Worm (Caenorhabditis elegans) whole organism, mixed stage, embryonic: Measurements from ENCODE around the gene spsb-1.

Experiments
- M03D4.4 ChIP-seq: sonication (generic microtip); optimal IDR thresholded peaks from 2 replicates; lab custom pipeline; 2017; ENCODE audit warnings: mild to moderate bottlenecking, missing genetic modification characterization, missing compliant biosample characterization
- bed-3 ChIP-seq: fragments of 200-800 bp; sonication (Bioruptor generic); optimal IDR thresholded peaks from 3 replicates; lab custom pipeline; 2018; ENCODE audit warnings: mild to moderate bottlenecking, missing genetic modification characterization, moderate library complexity, missing compliant biosample characterization
- blmp-1 ChIP-seq: fragments of 150-350 bp; optimal IDR thresholded peaks from 2 replicates; lab custom pipeline; 2014; ENCODE audit warnings: missing biosample characterization, missing genetic modification characterization
- ceh-39 ChIP-seq: fragments of 150-350 bp; optimal IDR thresholded peaks from 2 replicates; lab custom pipeline; 2014; ENCODE audit warnings: missing biosample characterization, missing genetic modification characterization
- ceh-43 ChIP-seq: fragments of 200-800 bp; sonication (Bioruptor generic); optimal IDR thresholded peaks from 2 replicates; lab custom pipeline; 2018; ENCODE audit warnings: mild to moderate bottlenecking, missing genetic modification characterization, moderate library complexity, missing compliant biosample characterization
- ceh-83 ChIP-seq: fragments of 200-800 bp; sonication (Bioruptor generic); optimal IDR thresholded peaks from 2 replicates; lab custom pipeline; 2018; ENCODE audit warnings: mild to moderate bottlenecking, missing genetic modification characterization, missing compliant biosample characterization
- ces-1 ChIP-seq: fragments of 150-350 bp; optimal IDR thresholded peaks from 2 replicates; lab custom pipeline; 2014; ENCODE audit warnings: missing biosample characterization, missing genetic modification reagents, missing genetic modification characterization
- cnd-1 ChIP-seq: fragments of 200-800 bp; sonication (Bioruptor generic); optimal IDR thresholded peaks from 2 replicates; lab custom pipeline; 2018; ENCODE audit warnings: mild to moderate bottlenecking, missing genetic modification characterization, missing compliant biosample characterization
- drap-1 ChIP-seq: fragments of 200-800 bp; sonication (Bioruptor generic); optimal IDR thresholded peaks from 3 replicates; lab custom pipeline; 2018; ENCODE audit warnings: mild to moderate bottlenecking, missing genetic modification characterization, missing compliant biosample characterization
- elt-1 ChIP-seq: sonication (generic microtip); optimal IDR thresholded peaks from 2 replicates; lab custom pipeline; 2017; ENCODE audit warnings: missing genetic modification characterization, mild to moderate bottlenecking, missing compliant biosample characterization, antibody characterized with exemption, moderate library complexity, borderline replicate concordance; ENCODE audit not compliant: insufficient read depth
- elt-3 ChIP-seq: fragments of 150-350 bp; optimal IDR thresholded peaks from 2 replicates; lab custom pipeline; 2014; ENCODE audit warnings: missing biosample characterization, missing genetic modification characterization
- flh-1 ChIP-seq: fragments of 200-800 bp; sonication (Bioruptor generic); optimal IDR thresholded peaks from 2 replicates; lab custom pipeline; 2018; ENCODE audit warnings: mild to moderate bottlenecking, missing genetic modification characterization, moderate library complexity, missing compliant biosample characterization
- ham-2 ChIP-seq: fragments of 200-800 bp; sonication (Bioruptor generic); optimal IDR thresholded peaks from 2 replicates; lab custom pipeline; 2018; ENCODE audit warnings: mild to moderate bottlenecking, missing genetic modification characterization, missing compliant biosample characterization
- hlh-1 ChIP-seq: fragments of 150-350 bp; optimal IDR thresholded peaks from 2 replicates; lab custom pipeline; 2014; ENCODE audit warnings: missing biosample characterization, missing genetic modification reagents, missing genetic modification characterization
- lin-13 ChIP-seq: fragments of 150-350 bp; optimal IDR thresholded peaks from 2 replicates; lab custom pipeline; 2014; ENCODE audit warnings: missing biosample characterization, missing genetic modification characterization
- lin-32 ChIP-seq: fragments of 200-800 bp; sonication (Bioruptor generic); optimal IDR thresholded peaks from 2 replicates; lab custom pipeline; 2018; ENCODE audit warnings: mild to moderate bottlenecking, missing genetic modification characterization, missing compliant biosample characterization
- lsy-2 ChIP-seq: fragments of 150-350 bp; optimal IDR thresholded peaks from 2 replicates; lab custom pipeline; 2014; ENCODE audit warnings: missing biosample characterization, missing genetic modification characterization
- mab-5 ChIP-seq: fragments of 150-350 bp; optimal IDR thresholded peaks from 2 replicates; lab custom pipeline; 2014; ENCODE audit warnings: missing biosample characterization, missing genetic modification characterization
- mep-1 ChIP-seq: fragments of 150-350 bp; optimal IDR thresholded peaks from 2 replicates; lab custom pipeline; 2017; ENCODE audit warnings: missing biosample characterization, missing genetic modification reagents, missing genetic modification characterization, inconsistent platforms
- mls-2 ChIP-seq: sonication (generic microtip); optimal IDR thresholded peaks from 2 replicates; lab custom pipeline; 2016; ENCODE audit warnings: mild to moderate bottlenecking, missing genetic modification characterization, moderate library complexity, missing compliant biosample characterization
- nhr-12 ChIP-seq: fragments of 150-350 bp; optimal IDR thresholded peaks from 2 replicates; lab custom pipeline; 2014; ENCODE audit warnings: missing biosample characterization, missing genetic modification characterization
- nhr-2 ChIP-seq: fragments of 150-350 bp; optimal IDR thresholded peaks from 2 replicates; lab custom pipeline; 2014; ENCODE audit warnings: missing biosample characterization, missing genetic modification characterization
- nhr-237 ChIP-seq: fragments of 150-350 bp; optimal IDR thresholded peaks from 2 replicates; lab custom pipeline; 2014; ENCODE audit warnings: missing biosample characterization, missing genetic modification characterization
- nhr-28 ChIP-seq: fragments of 150-350 bp; optimal IDR thresholded peaks from 2 replicates; lab custom pipeline; 2014; ENCODE audit warnings: missing biosample characterization, missing genetic modification characterization
- nhr-76 ChIP-seq: sonication (generic microtip); optimal IDR thresholded peaks from 2 replicates; lab custom pipeline; 2017; ENCODE audit warnings: missing biosample characterization, missing genetic modification characterization
- pha-4 ChIP-seq: fragments of 150-350 bp; optimal IDR thresholded peaks from 2 replicates; lab custom pipeline; 2018; ENCODE audit warnings: missing biosample characterization, missing genetic modification reagents, missing genetic modification characterization
- sem-2 ChIP-seq: fragments of 200-800 bp; sonication (Bioruptor generic); optimal IDR thresholded peaks from 2 replicates; lab custom pipeline; 2018; ENCODE audit warnings: mild to moderate bottlenecking, missing genetic modification characterization, missing compliant biosample characterization
- snpc-4 ChIP-seq: fragments of 150-350 bp; optimal IDR thresholded peaks from 2 replicates; lab custom pipeline; 2014; ENCODE audit warnings: missing biosample characterization, missing genetic modification characterization
- sptf-1 ChIP-seq: sonication (generic microtip); optimal IDR thresholded peaks from 2 replicates; lab custom pipeline; 2017; ENCODE audit warnings: mild to moderate bottlenecking, missing genetic modification characterization, moderate library complexity, missing compliant biosample characterization
- tbx-8 ChIP-seq: fragments of 200-800 bp; sonication (Bioruptor generic); optimal IDR thresholded peaks from 2 replicates; lab custom pipeline; 2018; ENCODE audit warnings: mild to moderate bottlenecking, missing genetic modification characterization, moderate library complexity, missing compliant biosample characterization
- unc-120 ChIP-seq: sonication (generic microtip); optimal IDR thresholded peaks from 2 replicates; lab custom pipeline; 2017; ENCODE audit warnings: missing genetic modification characterization, missing compliant biosample characterization; ENCODE audit not compliant: poor library complexity, severe bottlenecking
- unc-39 ChIP-seq: fragments of 150-350 bp; optimal IDR thresholded peaks from 2 replicates; lab custom pipeline; 2014; ENCODE audit warnings: missing biosample characterization, missing genetic modification characterization
- unc-62 ChIP-seq: fragments of 150-350 bp; optimal IDR thresholded peaks from 2 replicates; lab custom pipeline; 2014; ENCODE audit warnings: missing biosample characterization, missing genetic modification reagents, missing genetic modification characterization
- zip-8 ChIP-seq: fragments of 150-350 bp; optimal IDR thresholded peaks from 2 replicates; lab custom pipeline; 2014; ENCODE audit warnings: missing biosample characterization, missing genetic modification characterization
- ztf-11 ChIP-seq: fragments of 150-350 bp; optimal IDR thresholded peaks from 2 replicates; lab custom pipeline; 2014; ENCODE audit warnings: missing biosample characterization, missing genetic modification characterization

spsb-1 gene

DNA sequence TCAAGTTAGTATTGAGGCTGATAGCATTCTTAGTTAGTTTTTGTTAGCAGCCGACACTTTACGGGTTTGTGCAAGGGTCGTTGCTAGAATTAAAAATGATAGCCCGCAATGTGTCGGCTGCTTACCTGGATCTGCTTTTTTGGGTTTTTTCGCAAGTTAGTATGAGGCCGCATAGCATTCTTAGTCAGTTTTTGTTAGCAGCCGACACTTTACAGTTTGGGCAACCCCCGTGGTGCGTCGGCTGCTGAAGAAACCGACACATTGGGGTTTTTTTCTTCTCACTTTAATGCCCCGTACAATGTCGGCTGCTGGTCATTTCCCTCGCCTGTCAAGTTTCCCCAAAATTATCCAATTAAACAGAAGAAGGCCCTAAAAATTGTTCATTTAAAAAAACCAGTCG is 60.4 kb downstream of the spsb-1 start:
- no peak for TF ChIP-seq ces-1 (GFP tag; lab: Kevin White, UChicago)
- no peak for TF ChIP-seq ham-2
- no peak for TF ChIP-seq ztf-11 (tag; lab: Kevin White, UChicago)
- no peak for TF ChIP-seq nhr-2 (tag; lab: Kevin White, UChicago)
- TF ChIP-seq flh-1, result no peak
- TF ChIP-seq nhr-12 (tag; lab: Kevin White, UChicago), result no peak
- no peak for TF ChIP-seq unc-62 (GFP tag; lab: Kevin White, UChicago)
- no peak for TF ChIP-seq unc-39 (tag; lab: Kevin White, UChicago)

DNA sequence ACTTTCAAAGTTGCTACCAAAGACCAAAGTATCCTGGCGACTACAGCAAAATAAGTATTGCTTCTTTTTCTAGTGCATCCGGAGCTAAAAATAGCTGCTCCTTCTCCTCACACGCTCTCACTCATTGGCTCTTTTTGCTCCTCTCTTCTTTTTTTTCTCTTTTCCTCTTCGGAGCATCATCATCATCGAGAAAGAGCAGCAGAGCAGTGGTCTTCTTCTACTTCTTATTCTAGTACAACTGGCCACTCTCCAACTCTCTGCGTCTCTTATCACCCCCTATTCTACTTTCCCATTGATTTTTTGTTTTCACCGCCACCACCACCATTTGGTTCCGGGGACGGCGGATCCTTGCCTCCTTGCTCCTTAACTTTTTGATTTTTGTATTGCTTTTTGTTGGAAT is 62.1 kb downstream of the spsb-1 start:
- TF ChIP-seq unc-62 (GFP tag; lab: Kevin White, UChicago) (no peak), elt-1 (tag; lab: Kevin White, UChicago) (no peak), unc-120 (tag; lab: Kevin White, UChicago) (peak; percentile 69)

DNA sequence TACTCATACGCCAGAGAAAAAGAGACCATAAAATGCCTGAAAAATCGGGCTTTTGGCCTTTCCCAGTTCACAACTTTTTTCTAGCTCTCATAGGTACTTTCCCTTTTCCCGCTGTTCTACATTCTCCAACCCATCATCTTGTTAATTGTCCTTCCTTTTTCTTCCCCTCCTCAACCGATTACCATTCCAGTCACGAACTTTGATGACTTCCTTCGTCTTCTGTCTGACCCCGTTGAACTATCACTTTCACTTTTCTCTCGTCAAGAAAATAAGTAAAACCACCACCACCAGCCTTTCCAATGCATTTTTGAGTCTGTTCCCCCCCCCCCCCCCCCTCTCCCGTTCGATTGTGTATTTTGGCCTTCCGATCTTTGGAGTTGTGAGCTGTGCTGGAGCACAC is 64.0 kb downstream of the spsb-1 start:
- TF ChIP-seq nhr-28 (tag; lab: Kevin White, UChicago) (no peak), unc-39 (tag; lab: Kevin White, UChicago) (no peak), ceh-43 (GFP tag; lab: Kevin White, UChicago) (no peak), mep-1 (tag; lab: Kevin White, UChicago) (no peak), sem-2 (GFP tag; lab: Kevin White, UChicago) (no peak), nhr-12 (tag; lab: Kevin White, UChicago) (no peak), lsy-2 (tag; lab: Kevin White, UChicago) (no peak), ham-2 (no peak), zip-8 (tag; lab: Kevin White, UChicago) (no peak)
- TF ChIP-seq, all 35 proteins: peak for 0

DNA sequence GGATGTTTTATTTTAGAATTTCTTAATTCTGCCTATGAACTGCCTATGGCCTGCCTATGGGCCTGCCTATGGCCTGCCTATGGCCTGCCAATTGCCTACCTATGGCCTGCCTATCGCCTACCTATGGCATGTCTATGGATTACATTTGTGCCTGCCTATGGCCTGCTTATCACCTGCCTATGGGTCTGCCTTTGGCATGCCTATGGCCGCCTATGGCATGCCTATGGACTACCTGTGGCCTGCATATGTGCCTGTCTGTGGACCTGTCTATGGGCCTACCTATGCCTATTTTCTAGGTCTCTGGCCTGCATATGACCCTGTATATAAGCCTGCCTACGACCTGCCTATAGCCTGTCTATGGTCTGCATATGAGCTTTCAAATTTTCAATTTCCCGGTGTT is 64.5 kb downstream of the spsb-1 start:
- TF ChIP-seq drap-1 (GFP tag; lab: Kevin White, UChicago) (no peak), mls-2 (tag; lab: Kevin White, UChicago) (no peak), lsy-2 (tag; lab: Kevin White, UChicago) (no peak), cnd-1 (tag; lab: Kevin White, UChicago) (peak; percentile 6), snpc-4 (tag; lab: Kevin White, UChicago) (no peak), ceh-43 (GFP tag; lab: Kevin White, UChicago) (no peak), lin-13 (no peak), blmp-1 (tag; lab: Kevin White, UChicago) (no peak), mep-1 (tag; lab: Kevin White, UChicago) (no peak), ztf-11 (tag; lab: Kevin White, UChicago) (no peak), nhr-2 (tag; lab: Kevin White, UChicago) (no peak), unc-120 (tag; lab: Kevin White, UChicago) (no peak), sptf-1 (peak; percentile 24), hlh-1 (tag; lab: Kevin White, UChicago) (no peak), unc-39 (tag; lab: Kevin White, UChicago) (no peak)

DNA sequence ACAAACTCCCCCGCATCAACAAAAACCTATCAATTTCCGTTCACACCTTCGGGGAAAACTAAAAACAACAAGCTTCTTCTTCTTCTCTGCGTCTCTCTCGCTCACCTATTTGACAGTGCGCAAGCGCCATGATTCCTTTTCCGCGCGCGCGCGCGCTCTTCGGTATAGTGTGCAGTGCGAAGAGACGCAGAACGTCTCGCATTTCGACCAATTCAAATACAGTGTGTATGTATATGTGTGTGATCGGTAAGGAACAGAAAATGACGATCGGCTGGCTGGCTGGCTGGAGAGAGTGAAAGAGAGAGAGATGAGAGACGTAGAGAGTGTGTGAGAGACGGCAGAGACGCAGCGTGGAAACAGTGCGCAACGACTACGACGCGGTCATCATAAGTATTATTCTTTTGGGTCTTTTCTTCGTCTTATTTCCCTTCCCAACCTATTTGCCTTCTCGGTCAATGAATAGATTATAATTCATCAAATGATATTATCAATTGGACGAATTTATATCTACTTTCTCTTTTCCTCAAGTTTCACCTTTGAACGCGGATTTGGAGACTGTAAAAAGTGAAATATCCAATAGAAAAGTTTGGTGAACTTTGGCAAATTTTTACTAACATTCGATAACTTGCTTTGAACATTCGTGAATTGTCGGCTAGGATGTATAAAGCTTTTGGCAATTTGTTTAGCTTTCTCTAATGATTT is 66.7 kb downstream of the spsb-1 start:
- TF ChIP-seq M03D4.4 (peak; percentile 38), nhr-237 (peak; percentile 66), mab-5 (tag; lab: Kevin White, UChicago) (no peak), ztf-11 (tag; lab: Kevin White, UChicago) (no peak), sem-2 (GFP tag; lab: Kevin White, UChicago) (peak; percentile 33), nhr-76 (tag; lab: Kevin White, UChicago) (no peak), lin-13 (peak; percentile 8), unc-120 (tag; lab: Kevin White, UChicago) (peak; percentile 55), hlh-1 (tag; lab: Kevin White, UChicago) (no peak), flh-1 (no peak), drap-1 (GFP tag; lab: Kevin White, UChicago) (no peak), elt-3 (no peak), tbx-8 (GFP tag; lab: Kevin White, UChicago) (peak; percentile 61), ceh-39 (tag; lab: Kevin White, UChicago) (no peak), ham-2 (peak; percentile 98), nhr-12 (tag; lab: Kevin White, UChicago) (no peak), ceh-43 (GFP tag; lab: Kevin White, UChicago) (no peak), snpc-4 (tag; lab: Kevin White, UChicago) (no peak), lin-32 (GFP tag; lab: Kevin White, UChicago) (no peak), zip-8 (tag; lab: Kevin White, UChicago) (no peak), sptf-1 (peak; percentile 59), unc-62 (GFP tag; lab: Kevin White, UChicago) (peak; percentile 17), elt-1 (tag; lab: Kevin White, UChicago) (no peak), ces-1 (GFP tag; lab: Kevin White, UChicago) (no peak), cnd-1 (tag; lab: Kevin White, UChicago) (peak; percentile 36), bed-3 (GFP tag; lab: Kevin White, UChicago) (no peak), pha-4 (tag; lab: Kevin White, UChicago) (peak; percentile 87), nhr-28 (tag; lab: Kevin White, UChicago) (no peak), ceh-83 (GFP tag; lab: Kevin White, UChicago) (no peak), unc-39 (tag; lab: Kevin White, UChicago) (no peak), lsy-2 (tag; lab: Kevin White, UChicago) (peak; percentile 32), nhr-2 (tag; lab: Kevin White, UChicago) (no peak), blmp-1 (tag; lab: Kevin White, UChicago) (peak; percentile 63), mls-2 (tag; lab: Kevin White, UChicago) (peak; percentile 73), mep-1 (tag; lab: Kevin White, UChicago) (peak; percentile 53)
